Worm (Caenorhabditis elegans): Measurements from ENCODE around the gene C45G9.12.
A peak's percentile ranks its signal among the peaks of the same experiment; 100 is the strongest.

The C45G9.12 gene

ce11 chrIII:5071509-5071908 is at the start of gene C45G9.12:
TSS of gene C45G9.12 (minus strand) at chrIII:5071609.
- TF ChIP-seq dao-5 (tag; optimal IDR thresholded peaks at IDR 0.05), result no peak
- TF ChIP-seq W03F9.2 (tag; optimal IDR thresholded peaks at IDR 0.05), result no peak
- no peak for TF ChIP-seq him-1 (tag; optimal IDR thresholded peaks at IDR 0.05)

- TF ChIP-seq W03F9.2 (tag; optimal IDR thresholded peaks at IDR 0.05) (no peak), him-1 (tag; optimal IDR thresholded peaks at IDR 0.05) (no peak), dao-5 (tag; optimal IDR thresholded peaks at IDR 0.05) (no peak)
Measured at ce11 chrIII:5120593-5120992, 49.2 kb upstream of the C45G9.12 start.

- TF ChIP-seq him-1 (tag; optimal IDR thresholded peaks at IDR 0.05) (no peak), dao-5 (tag; optimal IDR thresholded peaks at IDR 0.05) (no peak), W03F9.2 (tag; optimal IDR thresholded peaks at IDR 0.05) (no peak)
Measured at ce11 chrIII:5119063-5119462, 47.7 kb upstream of the C45G9.12 start.

DNA sequence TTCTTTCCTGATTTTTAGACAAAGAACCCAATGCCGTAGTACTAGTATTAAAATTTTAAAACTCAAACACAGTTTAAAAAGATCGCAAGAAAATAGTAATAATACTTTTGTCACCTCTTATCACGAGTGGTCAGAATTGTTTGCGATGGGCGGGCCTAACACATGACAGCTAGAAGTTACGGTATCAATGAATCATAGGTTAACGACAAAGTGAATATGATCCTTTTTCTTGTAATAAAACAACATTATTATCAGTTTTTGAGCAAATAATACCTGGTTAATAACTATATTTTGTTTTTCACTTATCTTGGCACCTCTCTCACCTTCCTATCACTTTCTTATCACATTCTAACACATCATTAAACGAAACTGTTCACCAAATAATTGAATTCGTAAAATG is 41.6 kb upstream of the C45G9.12 start:
- no peak for TF ChIP-seq dao-5 (tag; optimal IDR thresholded peaks at IDR 0.05)
- TF ChIP-seq him-1 (tag; optimal IDR thresholded peaks at IDR 0.05), result no peak
- TF ChIP-seq W03F9.2 (tag; optimal IDR thresholded peaks at IDR 0.05), result no peak

DNA sequence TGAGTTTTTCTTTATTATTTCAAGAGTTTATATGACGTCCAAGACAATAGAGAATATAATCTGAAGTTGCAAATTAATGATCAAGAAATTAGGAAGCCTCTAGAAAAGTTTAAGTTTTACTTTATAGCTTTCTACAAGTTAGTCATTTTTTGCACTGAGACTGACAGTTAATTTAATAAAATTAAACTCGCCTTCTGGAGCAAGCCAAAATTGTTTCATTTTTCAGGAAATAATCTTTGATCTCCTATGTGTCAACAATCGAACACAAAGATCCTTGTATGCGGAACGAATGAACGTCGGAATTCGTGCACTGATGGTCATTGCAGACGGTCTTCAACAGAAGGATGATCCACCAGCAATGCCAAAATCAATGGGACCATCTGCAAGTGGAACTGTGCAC is 41.0 kb upstream of the C45G9.12 start:
- TF ChIP-seq W03F9.2 (tag; optimal IDR thresholded peaks at IDR 0.05) (no peak), him-1 (tag; optimal IDR thresholded peaks at IDR 0.05) (no peak), dao-5 (tag; optimal IDR thresholded peaks at IDR 0.05) (no peak)

- TF ChIP-seq dao-5 (tag; optimal IDR thresholded peaks at IDR 0.05), result no peak
- no peak for TF ChIP-seq W03F9.2 (tag; optimal IDR thresholded peaks at IDR 0.05)
- no peak for TF ChIP-seq him-1 (tag; optimal IDR thresholded peaks at IDR 0.05)
Measured at ce11 chrIII:5109401-5109800, 38.0 kb upstream of the C45G9.12 start, which contains the start of gene sax-2. TSS of gene sax-2 (plus strand) at chrIII:5109701.

DNA sequence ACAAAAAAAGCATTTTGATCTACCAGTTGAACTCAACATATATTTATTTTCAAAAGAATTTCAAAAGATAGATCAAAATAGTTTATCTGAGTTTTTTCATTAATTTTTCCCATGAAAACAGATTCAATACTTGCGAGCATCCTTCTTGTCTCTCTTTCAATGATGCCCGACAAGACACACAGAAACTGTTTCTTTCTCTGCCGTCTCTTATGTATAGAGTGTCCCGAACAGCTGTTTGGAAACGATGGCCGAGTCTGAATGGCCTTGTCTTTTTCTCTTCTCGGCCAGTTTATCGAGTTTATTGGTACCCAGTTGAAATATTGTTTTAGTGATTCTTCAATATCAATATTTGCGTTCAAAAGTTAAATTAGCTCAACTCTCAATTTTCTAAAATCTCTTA is 37.3 kb upstream of the C45G9.12 start:
- peak; percentile 70 for TF ChIP-seq W03F9.2 (tag; optimal IDR thresholded peaks at IDR 0.05)
- no peak for TF ChIP-seq him-1 (tag; optimal IDR thresholded peaks at IDR 0.05)

- no peak for TF ChIP-seq dao-5 (tag; optimal IDR thresholded peaks at IDR 0.05)
- TF ChIP-seq him-1 (tag; optimal IDR thresholded peaks at IDR 0.05), result no peak
Measured at ce11 chrIII:5107959-5108358, 36.5 kb upstream of the C45G9.12 start.

DNA sequence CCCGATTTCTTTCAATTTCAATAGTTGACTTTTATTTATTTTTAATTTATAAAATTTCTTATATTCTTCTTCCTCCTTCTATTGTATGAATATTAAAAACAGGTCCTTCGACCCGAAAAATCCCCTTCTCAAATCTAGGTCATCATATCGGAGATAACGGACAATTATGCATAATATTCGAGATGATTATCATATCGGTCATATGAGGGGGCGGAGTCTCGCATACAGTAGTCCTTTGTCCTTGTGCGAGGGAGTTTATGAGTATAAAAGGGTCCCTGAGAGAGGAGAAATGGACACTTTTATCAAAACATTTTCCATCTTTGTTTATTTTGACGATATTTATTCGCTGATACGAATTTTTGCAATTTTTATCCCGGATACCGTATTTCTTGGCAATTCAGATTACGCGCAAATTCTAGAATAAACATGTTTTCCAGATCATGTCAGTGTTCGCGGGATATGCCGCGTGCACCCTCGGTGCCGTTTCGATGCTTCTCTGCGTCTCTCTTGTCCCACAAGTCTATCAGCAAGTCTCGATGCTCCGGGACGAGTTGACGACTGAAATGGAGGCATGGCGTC is 35.6 kb upstream of the C45G9.12 start, which contains the start of gene dpy-17:
dpy-17 (plus strand) TSS at position 438 of the 579 bp plus-strand sequence.
- TF ChIP-seq W03F9.2 (tag; optimal IDR thresholded peaks at IDR 0.05) (no peak), him-1 (tag; optimal IDR thresholded peaks at IDR 0.05) (no peak), dao-5 (tag; optimal IDR thresholded peaks at IDR 0.05) (no peak)

DNA sequence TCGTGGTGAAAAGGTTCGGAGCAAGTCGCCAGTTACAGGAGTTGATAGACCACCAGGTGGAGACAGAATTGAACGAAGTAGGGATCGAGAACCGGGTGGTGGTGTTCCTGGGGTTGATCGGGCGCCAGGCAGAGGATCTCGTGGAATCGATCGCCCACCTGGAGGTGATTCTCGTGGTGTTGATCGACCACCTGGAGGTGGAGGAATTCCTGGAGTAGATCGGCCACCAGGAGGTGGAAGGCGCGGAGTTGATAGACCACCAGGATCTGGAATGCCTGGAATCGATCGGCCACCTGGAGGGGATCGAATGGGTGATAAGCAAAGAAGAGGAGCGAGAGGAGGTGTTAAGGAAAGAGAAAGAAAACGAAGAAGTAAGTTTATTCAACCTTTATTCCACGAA is 34.1 kb upstream of the C45G9.12 start:
- TF ChIP-seq dao-5 (tag; optimal IDR thresholded peaks at IDR 0.05) (no peak), him-1 (tag; optimal IDR thresholded peaks at IDR 0.05) (no peak), W03F9.2 (tag; optimal IDR thresholded peaks at IDR 0.05) (no peak)

- no peak for TF ChIP-seq dao-5 (tag; optimal IDR thresholded peaks at IDR 0.05)
- peak; percentile 40 for TF ChIP-seq W03F9.2 (tag; optimal IDR thresholded peaks at IDR 0.05)
Measured at ce11 chrIII:5102616-5103015, 31.2 kb upstream of the C45G9.12 start, which contains the start of gene F54D8.6. TSS of gene F54D8.6 (plus strand) at chrIII:5102985.

DNA sequence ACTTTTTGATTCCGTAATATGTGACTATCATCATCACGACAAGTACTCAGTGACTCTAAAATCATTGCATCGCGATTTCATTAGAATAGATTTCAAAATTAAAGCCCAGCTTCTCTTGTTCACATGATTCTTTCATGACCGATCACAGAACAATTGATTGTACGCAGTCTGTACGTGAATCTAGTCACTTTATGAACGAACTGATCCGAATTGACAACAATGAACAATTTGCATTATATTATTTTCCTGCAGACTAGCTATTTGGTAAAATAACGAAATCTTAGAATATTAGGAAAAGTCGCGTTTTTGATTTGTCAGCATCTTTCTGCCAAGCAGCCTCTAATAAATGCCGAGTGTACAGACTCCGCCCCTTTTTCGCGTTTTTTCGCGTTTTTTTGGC is 28.1 kb upstream of the C45G9.12 start:
- TF ChIP-seq W03F9.2 (tag; optimal IDR thresholded peaks at IDR 0.05) (no peak), dao-5 (tag; optimal IDR thresholded peaks at IDR 0.05) (no peak)

DNA sequence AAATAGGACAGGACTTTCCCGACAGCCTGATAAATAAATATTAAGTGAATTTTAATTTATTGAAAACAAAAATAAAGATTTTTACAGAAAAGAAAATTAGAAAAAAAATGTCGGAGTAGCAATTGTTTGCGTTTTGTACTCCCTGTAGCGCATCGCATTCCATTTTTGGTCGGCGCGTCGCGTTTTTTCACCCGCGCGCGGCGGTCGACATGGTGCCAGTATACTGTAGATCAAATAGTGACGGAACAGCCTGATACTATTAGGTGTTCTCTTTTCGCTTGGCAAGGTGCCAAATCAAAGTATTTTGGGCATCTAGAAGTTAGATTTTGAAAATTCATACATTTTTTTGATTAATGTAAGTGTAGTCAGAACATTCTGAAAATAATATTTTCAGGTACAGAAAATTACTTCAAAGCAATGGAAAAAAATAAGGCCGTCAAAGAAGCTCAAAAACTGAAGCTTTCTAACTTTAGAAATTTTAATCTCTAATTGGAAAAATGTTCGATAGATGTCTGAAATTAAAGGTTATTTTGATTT is 27.4 kb upstream of the C45G9.12 start:
- no peak for TF ChIP-seq W03F9.2 (tag; optimal IDR thresholded peaks at IDR 0.05)
- TF ChIP-seq dao-5 (tag; optimal IDR thresholded peaks at IDR 0.05), result no peak
- no peak for TF ChIP-seq him-1 (tag; optimal IDR thresholded peaks at IDR 0.05)

DNA sequence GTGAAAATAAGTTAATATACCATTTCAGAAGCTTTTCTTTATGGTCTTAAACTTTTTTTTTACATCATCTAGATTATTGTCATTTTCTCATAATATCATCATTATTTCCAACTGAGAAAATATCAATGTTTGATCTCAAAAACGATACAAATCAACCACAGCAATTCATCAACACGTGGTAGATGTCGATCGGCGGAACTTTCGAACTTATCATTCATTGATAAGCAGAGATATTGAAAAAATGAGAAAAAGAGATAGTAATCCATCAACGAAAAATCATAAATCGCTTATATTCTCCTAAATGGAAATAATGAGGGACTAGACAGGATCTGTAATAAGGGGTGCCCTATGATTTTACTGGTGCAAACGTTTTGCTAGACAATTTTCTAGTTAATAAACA is 25.3 kb upstream of the C45G9.12 start:
- TF ChIP-seq W03F9.2 (tag; optimal IDR thresholded peaks at IDR 0.05), result no peak
- TF ChIP-seq dao-5 (tag; optimal IDR thresholded peaks at IDR 0.05), result no peak
- no peak for TF ChIP-seq him-1 (tag; optimal IDR thresholded peaks at IDR 0.05)

- TF ChIP-seq W03F9.2 (tag; optimal IDR thresholded peaks at IDR 0.05), result no peak
- no peak for TF ChIP-seq dao-5 (tag; optimal IDR thresholded peaks at IDR 0.05)
Measured at ce11 chrIII:5094506-5094905, 23.1 kb upstream of the C45G9.12 start, which contains the start of gene F54D8.10. TSS of gene F54D8.10 (plus strand) at chrIII:5094806.

Measured in whole organism, L4/young adult.